Worm (Caenorhabditis elegans): ENCODE results near the gene Y53F4B.43.

The Y53F4B.43 gene

ce11 chrII:15010366-15011235, 22.3 kb downstream of the Y53F4B.43 start, which contains the start of the genes Y53F4B.9 and Y53F4B.11 (continued):
- TF ChIP-seq ceh-28 (tag; optimal IDR thresholded peaks at IDR 0.05) (peak; percentile 59), R02D3.7 (tag; optimal IDR thresholded peaks at IDR 0.05) (peak; percentile 62), elt-2 (tag; optimal IDR thresholded peaks at IDR 0.05) (peak; percentile 18), pqm-1 (tag; optimal IDR thresholded peaks at IDR 0.05) (peak; percentile 44), nhr-77 (tag; optimal IDR thresholded peaks at IDR 0.05) (peak; percentile 61), sea-2 (GFP tag; optimal IDR thresholded peaks at IDR 0.05) (no peak), aly-2 (tag; optimal IDR thresholded peaks at IDR 0.05) (no peak), nhr-23 (tag; optimal IDR thresholded peaks at IDR 0.05) (peak; percentile 73)

DNA sequence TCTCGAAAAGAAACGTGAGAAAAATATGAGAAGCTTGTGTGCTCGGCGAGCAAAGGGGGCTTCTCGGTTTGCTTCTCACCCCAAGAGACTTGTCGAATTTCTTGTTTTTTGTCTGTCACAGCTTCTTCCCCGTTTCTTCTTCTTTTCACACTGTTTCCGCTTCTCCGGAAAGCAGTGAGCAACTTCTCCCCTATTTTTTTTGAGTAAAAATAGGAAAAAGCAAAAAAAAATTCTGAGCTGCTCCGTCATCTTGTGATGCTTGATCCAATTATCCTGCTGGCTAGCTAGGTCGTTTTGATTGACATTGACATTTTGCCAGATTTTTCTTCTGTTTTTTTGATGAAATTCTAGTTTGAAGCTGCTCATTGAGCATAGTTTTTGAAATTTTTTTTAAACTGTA, 26.1 kb downstream of the Y53F4B.43 start, which contains the start of gene Y53F4B.51:
Gene Y53F4B.51 (minus strand): TSS at position 63 of the 400 bp plus-strand sequence.
- TF ChIP-seq daf-12 (tag; optimal IDR thresholded peaks at IDR 0.05), result no peak
- no peak for TF ChIP-seq nhr-12 (tag; optimal IDR thresholded peaks at IDR 0.05)
- TF ChIP-seq ZK546.5 (tag; optimal IDR thresholded peaks at IDR 0.05), result no peak
- TF ChIP-seq nhr-77 (tag; optimal IDR thresholded peaks at IDR 0.05), result no peak
- no peak for TF ChIP-seq eor-1 (tag; optimal IDR thresholded peaks at IDR 0.05)
- TF ChIP-seq R02D3.7 (tag; optimal IDR thresholded peaks at IDR 0.05), result no peak
- TF ChIP-seq nhr-237 (tag; optimal IDR thresholded peaks at IDR 0.05), result no peak
- no peak for TF ChIP-seq sea-2 (GFP tag; optimal IDR thresholded peaks at IDR 0.05)
- no peak for TF ChIP-seq ceh-16 (tag; optimal IDR thresholded peaks at IDR 0.05)
- TF ChIP-seq nhr-76 (tag; optimal IDR thresholded peaks at IDR 0.05), result no peak
- no peak for TF ChIP-seq ztf-11 (tag; optimal IDR thresholded peaks at IDR 0.05)
- no peak for TF ChIP-seq fkh-2 (tag; optimal IDR thresholded peaks at IDR 0.05)

ce11 chrII:15015669-15016068, 27.4 kb downstream of the Y53F4B.43 start:
- TF ChIP-seq fkh-10 (GFP tag; optimal IDR thresholded peaks at IDR 0.05) (peak; percentile 23), nhr-43 (tag; optimal IDR thresholded peaks at IDR 0.05; ENCODE audit: poor library complexity, severe bottlenecking) (no peak)

- TF ChIP-seq elt-1 (tag; optimal IDR thresholded peaks at IDR 0.05), result no peak
- no peak for TF ChIP-seq ceh-28 (tag; optimal IDR thresholded peaks at IDR 0.05)
- no peak for TF ChIP-seq nhr-67 (tag; optimal IDR thresholded peaks at IDR 0.05)
- no peak for TF ChIP-seq ZK546.5 (tag; optimal IDR thresholded peaks at IDR 0.05)
- no peak for TF ChIP-seq ceh-16 (tag; optimal IDR thresholded peaks at IDR 0.05)
- TF ChIP-seq nhr-23 (tag; optimal IDR thresholded peaks at IDR 0.05), result no peak
- TF ChIP-seq tbx-2 (tag; optimal IDR thresholded peaks at IDR 0.05), result no peak
- TF ChIP-seq nhr-28 (tag; optimal IDR thresholded peaks at IDR 0.05), result no peak
- no peak for TF ChIP-seq pha-4 (tag; optimal IDR thresholded peaks at IDR 0.05)
- no peak for TF ChIP-seq elt-2 (tag; optimal IDR thresholded peaks at IDR 0.05)
- no peak for TF ChIP-seq unc-62 (GFP tag; optimal IDR thresholded peaks at IDR 0.05)
- no peak for TF ChIP-seq lsy-12 (tag; optimal IDR thresholded peaks at IDR 0.05)
- TF ChIP-seq unc-39 (tag; optimal IDR thresholded peaks at IDR 0.05), result no peak
- TF ChIP-seq egl-5 (tag; optimal IDR thresholded peaks at IDR 0.05), result no peak
- no peak for TF ChIP-seq ztf-11 (tag; optimal IDR thresholded peaks at IDR 0.05)
- no peak for TF ChIP-seq fos-1 (tag; optimal IDR thresholded peaks at IDR 0.05)
- no peak for TF ChIP-seq egl-27 (tag; optimal IDR thresholded peaks at IDR 0.05)
- TF ChIP-seq hmg-11 (tag; optimal IDR thresholded peaks at IDR 0.05), result no peak
- TF ChIP-seq skn-1 (tag; optimal IDR thresholded peaks at IDR 0.05), result no peak
- TF ChIP-seq eor-1 (tag; optimal IDR thresholded peaks at IDR 0.05), result no peak
These were observed 30.7 kb downstream of the Y53F4B.43 start, which contains the start of gene Y53F4B.12 for ce11 chrII:15018923-15019322. Gene Y53F4B.12 (plus strand): TSS chrII:15019223.

DNA sequence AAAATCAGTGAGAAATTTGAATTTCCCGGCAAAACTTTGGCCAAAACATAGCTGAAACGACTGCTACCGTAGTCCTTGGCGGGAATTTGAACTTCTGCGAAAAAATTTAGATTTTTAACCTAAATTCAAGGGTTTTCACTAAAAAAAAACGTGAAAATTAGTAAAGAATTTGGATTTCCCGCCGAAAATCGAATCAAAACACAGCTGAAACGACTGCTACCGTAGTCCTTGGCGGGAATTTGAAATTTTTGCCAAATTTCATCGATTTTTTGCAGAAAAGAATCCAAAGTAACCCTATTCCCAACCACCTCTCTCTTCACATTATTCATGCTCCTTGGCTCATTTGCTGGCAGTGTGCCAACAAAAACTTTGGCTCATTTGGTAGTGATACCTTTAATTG, 36.8 kb downstream of the Y53F4B.43 start:
- no peak for TF ChIP-seq nhr-23 (tag; optimal IDR thresholded peaks at IDR 0.05)
- peak; percentile 13 for TF ChIP-seq lin-15B (tag; optimal IDR thresholded peaks at IDR 0.05)
